Worm (Caenorhabditis elegans) whole organism, midembryonic: ENCODE measurements around the gene F54H12.10.

Experiments used
- T22C8.4 ChIP-seq: fragments of 200-800 bp; sonication (Bioruptor generic); IDR thresholded peaks from 2 replicates; pipeline ENCODE4 v1.3.6; 2022; ENCODE audit warnings: missing genetic modification characterization, missing compliant biosample characterization
- cog-1 ChIP-seq: sonication (generic microtip); optimal IDR thresholded peaks from 2 replicates; lab custom pipeline; 2016; ENCODE audit warnings: missing genetic modification characterization, missing compliant biosample characterization
- flt-1 ChIP-seq: fragments of 200-800 bp; sonication (Bioruptor generic); IDR thresholded peaks from 2 replicates; pipeline ENCODE4 v1.3.6; 2022; ENCODE audit warnings: missing genetic modification characterization, missing compliant biosample characterization
- klf-2 ChIP-seq: fragments of 200-800 bp; sonication (Bioruptor generic); conservative IDR thresholded peaks from 2 replicates; pipeline ENCODE4 v1.3.6; 2022; ENCODE audit warnings: missing genetic modification reagents, missing genetic modification characterization, missing compliant biosample characterization
- med-1 ChIP-seq: sonication (generic microtip); optimal IDR thresholded peaks from 2 replicates; lab custom pipeline; 2017; ENCODE audit warnings: missing genetic modification characterization, mild to moderate bottlenecking, missing compliant biosample characterization, antibody characterized with exemption, missing genetic modification reagents; ENCODE audit not compliant: insufficient read depth
- ref-1 ChIP-seq: fragments of 200-800 bp; sonication (Bioruptor generic); conservative IDR thresholded peaks from 2 replicates; pipeline ENCODE4 v1.3.6; 2022; ENCODE audit warnings: missing genetic modification reagents, missing genetic modification characterization, missing compliant biosample characterization
- tab-1 ChIP-seq: fragments of 200-800 bp; sonication (Bioruptor generic); IDR thresholded peaks from 2 replicates; pipeline ENCODE4 v1.3.6; 2022; ENCODE audit warnings: missing genetic modification characterization, missing compliant biosample characterization
- ztf-23 ChIP-seq: fragments of 200-800 bp; sonication (Bioruptor generic); IDR thresholded peaks from 2 replicates; pipeline ENCODE4 v1.3.6; 2022; ENCODE audit warnings: missing genetic modification reagents, missing genetic modification characterization, missing compliant biosample characterization
- ztf-29 ChIP-seq: fragments of 200-800 bp; sonication (Bioruptor generic); IDR thresholded peaks from 2 replicates; pipeline ENCODE4 v1.3.6; 2022; ENCODE audit warnings: missing genetic modification reagents, missing genetic modification characterization, missing compliant biosample characterization

F54H12.10 gene

DNA sequence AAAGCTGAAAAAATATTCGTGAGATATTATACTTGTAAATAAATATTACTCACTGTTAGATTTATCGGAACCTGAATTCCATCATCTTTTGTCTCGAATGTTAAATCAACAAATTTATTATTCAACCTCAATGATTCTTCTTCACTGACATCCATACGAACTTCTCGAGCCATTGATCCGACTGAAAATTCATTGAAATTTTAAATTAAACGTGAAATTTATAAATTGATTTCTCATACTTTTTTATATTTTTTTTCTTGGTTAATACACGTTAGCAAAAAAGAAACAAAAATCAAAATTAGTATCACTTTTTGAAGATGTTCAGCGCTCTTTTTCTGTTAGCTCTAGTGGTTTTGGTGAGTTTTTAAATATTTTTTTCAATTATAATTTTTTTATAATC, 38.9 kb downstream of the F54H12.10 start, which contains the start of gene C29E4.14:
C29E4.14 (plus strand) TSS at position 301 of the 400 bp plus-strand sequence.
- TF ChIP-seq ztf-23 (GFP tag; lab: Robert Waterston, UW) = no peak
- TF ChIP-seq klf-2 = no peak
- TF ChIP-seq ref-1 (GFP tag; lab: Robert Waterston, UW) = no peak
- no peak for TF ChIP-seq med-1 (GFP tag; lab: Kevin White, UChicago)
- TF ChIP-seq T22C8.4 (GFP tag; lab: Robert Waterston, UW) = no peak
- TF ChIP-seq cog-1 (tag; lab: Kevin White, UChicago) = no peak
- TF ChIP-seq flt-1 (GFP tag; lab: Robert Waterston, UW) = no peak
- no peak for TF ChIP-seq tab-1
- no peak for TF ChIP-seq ztf-29 (GFP tag; lab: Robert Waterston, UW)

DNA sequence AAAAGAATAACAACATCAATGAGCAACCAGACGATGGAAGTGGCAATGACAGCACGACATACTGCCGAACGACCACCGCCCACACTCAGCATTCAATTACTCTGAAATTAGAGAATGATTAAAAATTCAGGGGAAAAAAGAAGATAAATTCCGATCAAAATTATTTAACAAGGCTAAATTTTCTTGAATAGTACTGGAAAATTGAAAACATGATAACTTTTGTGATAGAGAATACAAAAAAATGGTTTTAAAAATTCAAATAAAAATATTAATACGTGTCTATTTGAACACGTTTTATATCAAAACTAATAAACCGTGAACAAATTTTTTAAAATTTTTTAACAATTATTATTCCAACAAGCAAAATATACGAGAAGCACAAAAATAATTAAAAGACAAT, 41.1 kb downstream of the F54H12.10 start, which contains the start of gene gly-3:
gly-3 (minus strand) TSS at position 101 of the 400 bp plus-strand sequence.
- no peak for TF ChIP-seq ref-1 (GFP tag; lab: Robert Waterston, UW)
- TF ChIP-seq T22C8.4 (GFP tag; lab: Robert Waterston, UW) = no peak
- no peak for TF ChIP-seq flt-1 (GFP tag; lab: Robert Waterston, UW)
- TF ChIP-seq tab-1 = no peak
- no peak for TF ChIP-seq klf-2
- TF ChIP-seq cog-1 (tag; lab: Kevin White, UChicago) = no peak
- TF ChIP-seq med-1 (GFP tag; lab: Kevin White, UChicago) = no peak
- TF ChIP-seq ztf-23 (GFP tag; lab: Robert Waterston, UW) = no peak
- no peak for TF ChIP-seq ztf-29 (GFP tag; lab: Robert Waterston, UW)

- TF ChIP-seq ztf-29 (GFP tag; lab: Robert Waterston, UW) (no peak), ref-1 (GFP tag; lab: Robert Waterston, UW) (no peak), klf-2 (no peak), flt-1 (GFP tag; lab: Robert Waterston, UW) (no peak), cog-1 (tag; lab: Kevin White, UChicago) (no peak), tab-1 (no peak), ztf-23 (GFP tag; lab: Robert Waterston, UW) (no peak), med-1 (GFP tag; lab: Kevin White, UChicago) (no peak), T22C8.4 (GFP tag; lab: Robert Waterston, UW) (no peak)
Observed at ce11 chrIII:7913488-7913887, 45.3 kb downstream of the F54H12.10 start, which contains the start of gene ZK688.12. TSS of gene ZK688.12 (minus strand) at chrIII:7913588.

- TF ChIP-seq ref-1 (GFP tag; lab: Robert Waterston, UW) (no peak), tab-1 (no peak), klf-2 (no peak), flt-1 (GFP tag; lab: Robert Waterston, UW) (no peak), ztf-23 (GFP tag; lab: Robert Waterston, UW) (no peak), ztf-29 (GFP tag; lab: Robert Waterston, UW) (no peak), med-1 (GFP tag; lab: Kevin White, UChicago) (no peak), cog-1 (tag; lab: Kevin White, UChicago) (no peak), T22C8.4 (GFP tag; lab: Robert Waterston, UW) (no peak)
Observed at ce11 chrIII:7911621-7912020, 47.2 kb downstream of the F54H12.10 start, which contains the start of gene ZK688.7. TSS of gene ZK688.7 (minus strand) at chrIII:7911634.

DNA sequence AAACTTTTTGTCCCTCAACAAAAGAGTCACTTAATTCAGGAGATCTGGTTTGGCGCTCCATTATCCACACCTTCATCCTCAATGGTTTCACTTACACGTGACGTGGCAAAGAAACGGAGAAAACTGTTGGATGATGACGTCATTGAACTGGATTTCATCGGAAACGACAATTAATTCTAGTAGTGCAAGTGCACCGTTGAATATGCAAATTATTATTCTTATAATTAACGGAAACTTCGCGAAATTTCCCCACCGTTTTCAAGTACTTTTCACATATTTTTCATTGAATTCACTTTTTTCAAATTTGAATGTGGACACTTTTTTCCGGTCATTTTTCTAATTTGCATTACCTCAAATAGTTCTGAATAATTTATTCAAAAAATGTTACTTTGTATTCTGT, 49.5 kb downstream of the F54H12.10 start, which contains the start of gene ZK688.1:
ZK688.1 (plus strand) TSS at position 301 of the 400 bp plus-strand sequence.
- TF ChIP-seq flt-1 (GFP tag; lab: Robert Waterston, UW) (no peak), tab-1 (no peak), med-1 (GFP tag; lab: Kevin White, UChicago) (no peak)
